Fruit fly (Drosophila melanogaster): ENCODE results near the gene Cluap1.

Gene Cluap1

dm6 chrX:22502225-22502624 is 41.9 kb downstream of the Cluap1 start:
- TF ChIP-seq Dll (optimal IDR thresholded peaks at IDR 0.05) = no peak
- no peak for TF ChIP-seq usp (GFP tag; optimal IDR thresholded peaks at IDR 0.05)
- no peak for TF ChIP-seq psq (optimal IDR thresholded peaks at IDR 0.05)
- no peak for TF ChIP-seq pan (optimal IDR thresholded peaks at IDR 0.05)
- TF ChIP-seq EcR (GFP tag; optimal IDR thresholded peaks at IDR 0.05) = no peak
- TF ChIP-seq CG8478 (optimal IDR thresholded peaks at IDR 0.05) = no peak

DNA sequence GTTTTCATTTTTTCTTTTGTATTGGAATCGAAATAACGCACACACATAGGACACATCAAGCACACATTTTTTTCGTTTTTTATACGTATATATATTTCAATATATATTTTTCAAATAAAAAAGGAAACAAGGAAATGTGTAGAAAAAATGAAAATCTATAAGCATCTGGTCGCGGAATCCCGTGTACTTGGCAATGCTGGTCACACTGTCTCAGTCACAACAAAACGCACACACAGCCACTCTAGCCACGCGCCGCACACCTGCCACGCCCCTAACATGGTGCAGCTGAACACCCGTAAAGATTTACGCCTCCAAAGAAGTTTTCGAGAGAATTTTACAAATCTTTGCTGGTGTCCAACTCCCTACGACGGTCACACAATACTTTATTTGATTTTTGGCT is 44.6 kb downstream of the Cluap1 start:
- TF ChIP-seq Dll (optimal IDR thresholded peaks at IDR 0.05) (no peak), usp (GFP tag; optimal IDR thresholded peaks at IDR 0.05) (no peak), EcR (GFP tag; optimal IDR thresholded peaks at IDR 0.05) (no peak)

All from whole organism.